ENCODE assay signal across 3 worm cellular contexts in the genomic region with DNA sequence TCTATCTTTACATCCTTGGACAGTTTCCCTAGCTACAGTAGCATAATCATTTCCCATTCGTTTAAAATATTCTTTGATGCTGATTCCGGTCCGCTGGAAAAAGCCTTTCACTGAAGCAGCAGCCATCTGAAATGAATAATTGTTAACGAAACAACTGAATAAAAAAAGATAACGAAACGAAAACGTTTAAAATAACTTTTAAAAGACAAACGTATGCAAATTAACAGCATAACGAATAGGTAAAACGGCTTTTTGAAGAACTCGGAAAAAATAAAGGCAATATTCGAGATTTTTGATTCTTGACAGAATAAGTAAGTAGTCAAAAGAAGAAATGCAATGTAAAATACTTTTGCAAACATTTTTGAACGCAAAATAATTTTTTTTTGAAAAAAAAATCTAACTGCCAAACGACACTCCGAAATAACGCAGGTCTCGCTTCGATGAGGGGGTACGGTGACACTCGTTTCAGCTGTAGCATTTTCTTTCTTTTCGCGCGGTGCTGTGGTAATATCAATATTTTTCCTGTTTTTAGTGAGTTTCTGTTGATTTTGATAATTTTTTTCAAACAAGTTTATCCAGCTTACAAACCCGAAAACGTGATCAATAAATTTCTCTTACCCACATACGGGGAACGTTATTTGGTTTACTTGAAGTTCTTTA.
TF ChIP-seq lines count a peak whose summit lies in the region.

A gene (minus strand): TSS at position 126 of the 660 bp plus-strand sequence.
A gene (plus strand): TSS at position 488 of the 660 bp plus-strand sequence.

TF ChIP-seq in whole organism, L1 larva, 84 proteins besides CTCF, POLR2A, EP300 and RAD21 (continued from another document and continues in another):
- no peak for TF ChIP-seq elt-2 (tag; optimal IDR thresholded peaks at IDR 0.05; lab: Kevin White, UChicago)
- no peak for TF ChIP-seq zag-1 (tag; optimal IDR thresholded peaks at IDR 0.05; lab: Kevin White, UChicago)
- no peak for TF ChIP-seq fkh-4 (tag; optimal IDR thresholded peaks at IDR 0.05; lab: Kevin White, UChicago; ENCODE audit: borderline replicate concordance)
- TF ChIP-seq hlh-4 (tag; optimal IDR thresholded peaks at IDR 0.05; lab: Kevin White, UChicago), result no peak
- peak; percentile 71 for TF ChIP-seq fos-1 (tag; optimal IDR thresholded peaks at IDR 0.05; lab: Kevin White, UChicago)
- no peak for TF ChIP-seq C04F5.9 (tag; optimal IDR thresholded peaks at IDR 0.05; lab: Kevin White, UChicago)
- TF ChIP-seq lin-13 (GFP tag; optimal IDR thresholded peaks at IDR 0.05; lab: Kevin White, UChicago), result peak; percentile 56
- TF ChIP-seq Y116A8C.19 (tag; optimal IDR thresholded peaks at IDR 0.05; lab: Kevin White, UChicago; ENCODE audit: borderline replicate concordance), result no peak
- no peak for TF ChIP-seq lir-3 (tag; optimal IDR thresholded peaks at IDR 0.05; lab: Kevin White, UChicago; ENCODE audit: poor library complexity)
- TF ChIP-seq lin-39 (tag; optimal IDR thresholded peaks at IDR 0.05; lab: Kevin White, UChicago), result peak; percentile 59
- peak; percentile 34 for TF ChIP-seq pax-3 (tag; optimal IDR thresholded peaks at IDR 0.05; lab: Kevin White, UChicago)
- TF ChIP-seq nhr-76 (tag; optimal IDR thresholded peaks at IDR 0.05; lab: Kevin White, UChicago), result no peak
- TF ChIP-seq ceh-82 (tag; optimal IDR thresholded peaks at IDR 0.05; lab: Kevin White, UChicago), result peak; percentile 55 to 86 (median 59)
- TF ChIP-seq blmp-1 (tag; optimal IDR thresholded peaks at IDR 0.05; lab: Kevin White, UChicago), result peak; percentile 78
- TF ChIP-seq mab-9 (GFP tag; IDR thresholded peaks at IDR 0.05; lab: Robert Waterston, UW), result no peak
- peak; percentile 77 for TF ChIP-seq nhr-47 (tag; optimal IDR thresholded peaks at IDR 0.05; lab: Kevin White, UChicago)
- TF ChIP-seq hlh-17 (GFP tag; optimal IDR thresholded peaks at IDR 0.05; lab: Kevin White, UChicago; ENCODE audit: borderline replicate concordance), result no peak
- no peak for TF ChIP-seq ama-1 (optimal IDR thresholded peaks at IDR 0.05; lab: Kevin White, UChicago)
- no peak for TF ChIP-seq pag-3 (tag; optimal IDR thresholded peaks at IDR 0.05; lab: Kevin White, UChicago; ENCODE audit: borderline replicate concordance, insufficient read depth)
- no peak for TF ChIP-seq C34B4.2 (tag; optimal IDR thresholded peaks at IDR 0.05; lab: Kevin White, UChicago)
- TF ChIP-seq tlp-1 (tag; optimal IDR thresholded peaks at IDR 0.05; lab: Kevin White, UChicago), result no peak
- TF ChIP-seq egl-27 (tag; optimal IDR thresholded peaks at IDR 0.05; lab: Kevin White, UChicago), result no peak
- no peak for TF ChIP-seq mef-2 (tag; optimal IDR thresholded peaks at IDR 0.05; lab: Kevin White, UChicago)
- peak; percentile 71 for TF ChIP-seq nhr-90 (tag; optimal IDR thresholded peaks at IDR 0.05; lab: Kevin White, UChicago; ENCODE audit: poor library complexity)
- TF ChIP-seq nhr-20 (tag; optimal IDR thresholded peaks at IDR 0.05; lab: Kevin White, UChicago), result peak; percentile 76
- peak; percentile 84 to 88 for TF ChIP-seq efl-1 (optimal IDR thresholded peaks at IDR 0.05; lab: Kevin White, UChicago)
- peak; percentile 85 to 98 for TF ChIP-seq efl-1 (GFP tag; optimal IDR thresholded peaks at IDR 0.05 in 1 of 2; lab: Kevin White, UChicago)
- TF ChIP-seq snpc-4 (tag; optimal IDR thresholded peaks at IDR 0.05; lab: Kevin White, UChicago), result peak; percentile 74
- TF ChIP-seq unc-86 (tag; optimal IDR thresholded peaks at IDR 0.05; lab: Kevin White, UChicago), result peak; percentile 50
- peak; percentile 99 for TF ChIP-seq lsy-2 (tag; optimal IDR thresholded peaks at IDR 0.05; lab: Kevin White, UChicago)
- TF ChIP-seq ces-1 (GFP tag; optimal IDR thresholded peaks at IDR 0.05; lab: Kevin White, UChicago), result no peak
- peak in 1 of 2 experiments; percentile 25 for TF ChIP-seq mdl-1 (tag; optimal IDR thresholded peaks at IDR 0.05; lab: Kevin White, UChicago)
- no peak for TF ChIP-seq nhr-84 (tag; optimal IDR thresholded peaks at IDR 0.05; lab: Kevin White, UChicago)
- TF ChIP-seq pqm-1 (tag; optimal IDR thresholded peaks at IDR 0.05; lab: Kevin White, UChicago), result no peak
- TF ChIP-seq rnt-1 (tag; optimal IDR thresholded peaks at IDR 0.05; lab: Kevin White, UChicago), result peak; percentile 68
- peak; percentile 92 for TF ChIP-seq mep-1 (tag; optimal IDR thresholded peaks at IDR 0.05; lab: Kevin White, UChicago)
- TF ChIP-seq unc-62 (GFP tag; optimal IDR thresholded peaks at IDR 0.05; lab: Kevin White, UChicago), result no peak
- no peak for TF ChIP-seq nhr-28 (tag; optimal IDR thresholded peaks at IDR 0.05; lab: Kevin White, UChicago)
- peak; percentile 57 for TF ChIP-seq nhr-77 (tag; optimal IDR thresholded peaks at IDR 0.05; lab: Kevin White, UChicago)
- no peak for TF ChIP-seq alr-1 (tag; optimal IDR thresholded peaks at IDR 0.05; lab: Kevin White, UChicago; ENCODE audit: borderline replicate concordance)

TF ChIP-seq in whole organism, L3 larva, 47 proteins besides CTCF, POLR2A, EP300 and RAD21 (continued from another document):
- TF ChIP-seq ztf-4 (tag; optimal IDR thresholded peaks at IDR 0.05; lab: Kevin White, UChicago), result no peak
- no peak for TF ChIP-seq nhr-11 (tag; optimal IDR thresholded peaks at IDR 0.05; lab: Kevin White, UChicago)
- no peak for TF ChIP-seq skn-1 (tag; optimal IDR thresholded peaks at IDR 0.05; lab: Kevin White, UChicago)
- no peak for TF ChIP-seq ztf-11 (tag; optimal IDR thresholded peaks at IDR 0.05; lab: Kevin White, UChicago)
- TF ChIP-seq unc-62 (GFP tag; optimal IDR thresholded peaks at IDR 0.05; lab: Kevin White, UChicago), result no peak
- TF ChIP-seq aly-2 (tag; optimal IDR thresholded peaks at IDR 0.05; lab: Kevin White, UChicago), result no peak
- TF ChIP-seq lin-39 (tag; optimal IDR thresholded peaks at IDR 0.05; lab: Kevin White, UChicago), result peak; percentile 79
- TF ChIP-seq hmg-11 (tag; optimal IDR thresholded peaks at IDR 0.05; lab: Kevin White, UChicago), result peak; percentile 85
- no peak for TF ChIP-seq daf-12 (tag; optimal IDR thresholded peaks at IDR 0.05; lab: Kevin White, UChicago)
- TF ChIP-seq ceh-28 (tag; optimal IDR thresholded peaks at IDR 0.05; lab: Kevin White, UChicago), result peak; percentile 41
- TF ChIP-seq fos-1 (tag; optimal IDR thresholded peaks at IDR 0.05; lab: Kevin White, UChicago), result no peak
- peak in 1 of 2 experiments; percentile 4 for TF ChIP-seq eor-1 (tag; optimal IDR thresholded peaks at IDR 0.05; lab: Kevin White, UChicago)
- TF ChIP-seq elt-3 (tag; optimal IDR thresholded peaks at IDR 0.05; lab: Kevin White, UChicago), result no peak
- no peak for TF ChIP-seq nhr-67 (tag; optimal IDR thresholded peaks at IDR 0.05; lab: Kevin White, UChicago)
- TF ChIP-seq fkh-10 (GFP tag; optimal IDR thresholded peaks at IDR 0.05; lab: Kevin White, UChicago), result no peak
- no peak for TF ChIP-seq mml-1 (tag; optimal IDR thresholded peaks at IDR 0.05; lab: Kevin White, UChicago)
- TF ChIP-seq egl-27 (tag; optimal IDR thresholded peaks at IDR 0.05; lab: Kevin White, UChicago), result no peak
- peak; percentile 81 for TF ChIP-seq snpc-4 (tag; optimal IDR thresholded peaks at IDR 0.05; lab: Kevin White, UChicago)
- TF ChIP-seq nhr-25 (tag; optimal IDR thresholded peaks at IDR 0.05; lab: Kevin White, UChicago), result peak; percentile 80
- TF ChIP-seq unc-39 (tag; optimal IDR thresholded peaks at IDR 0.05; lab: Kevin White, UChicago), result no peak
- TF ChIP-seq lsy-12 (tag; optimal IDR thresholded peaks at IDR 0.05; lab: Kevin White, UChicago), result no peak
- no peak for TF ChIP-seq sea-2 (GFP tag; optimal IDR thresholded peaks at IDR 0.05; lab: Kevin White, UChicago)
- TF ChIP-seq ZK546.5 (tag; optimal IDR thresholded peaks at IDR 0.05; lab: Kevin White, UChicago), result no peak
- no peak for TF ChIP-seq ceh-82 (tag; optimal IDR thresholded peaks at IDR 0.05; lab: Kevin White, UChicago)
- peak; percentile 86 for TF ChIP-seq lin-15B (tag; optimal IDR thresholded peaks at IDR 0.05; lab: Kevin White, UChicago)
- TF ChIP-seq nfya-1 (tag; optimal IDR thresholded peaks at IDR 0.05; lab: Kevin White, UChicago; ENCODE audit: insufficient read depth), result peak; percentile 94
- TF ChIP-seq ceh-16 (tag; optimal IDR thresholded peaks at IDR 0.05; lab: Kevin White, UChicago), result no peak
- no peak for TF ChIP-seq nhr-28 (tag; optimal IDR thresholded peaks at IDR 0.05; lab: Kevin White, UChicago)
- TF ChIP-seq nhr-77 (tag; optimal IDR thresholded peaks at IDR 0.05; lab: Kevin White, UChicago), result no peak
- no peak for TF ChIP-seq tbx-2 (tag; optimal IDR thresholded peaks at IDR 0.05; lab: Kevin White, UChicago)

TF ChIP-seq in whole organism, young adult, 124 proteins besides CTCF, POLR2A, EP300 and RAD21 (continued from another document):
- TF ChIP-seq ztf-18 (tag; optimal IDR thresholded peaks at IDR 0.05; lab: Kevin White, UChicago), result peak; percentile 83
- TF ChIP-seq F33H1.4 (GFP tag; IDR thresholded peaks at IDR 0.05; lab: Robert Waterston, UW), result peak; percentile 94
- TF ChIP-seq F49E8.2 (tag; optimal IDR thresholded peaks at IDR 0.05; lab: Kevin White, UChicago; ENCODE audit: insufficient read depth), result peak; percentile 64
- TF ChIP-seq lin-40 (tag; optimal IDR thresholded peaks at IDR 0.05; lab: Kevin White, UChicago), result peak; percentile 54
- peak; percentile 83 for TF ChIP-seq snpc-1.3 (tag; optimal IDR thresholded peaks at IDR 0.05; lab: Kevin White, UChicago; ENCODE audit: insufficient read depth)
- TF ChIP-seq Y53G8AR.9 (GFP tag; conservative IDR thresholded peaks at IDR 0.05; lab: Robert Waterston, UW), result peak; percentile 46; the same call in 1 of the 2 replicates
- TF ChIP-seq madf-3 (GFP tag; IDR thresholded peaks at IDR 0.05; lab: Robert Waterston, UW), result 0 out of 2 replicates have a peak, but pooled peaks have one; percentile 60
- peak; percentile 10 to 81 (median 15) for TF ChIP-seq lin-35 (GFP tag; optimal IDR thresholded peaks at IDR 0.05; lab: Kevin White, UChicago)
- TF ChIP-seq ceh-91 (GFP tag; IDR thresholded peaks at IDR 0.05; lab: Robert Waterston, UW), result peak; percentile 81
- no peak for TF ChIP-seq lin-26 (GFP tag; IDR thresholded peaks at IDR 0.05; lab: Robert Waterston, UW)
- TF ChIP-seq lsl-1 (GFP tag; optimal IDR thresholded peaks at IDR 0.05; lab: Kevin White, UChicago), result peak; percentile 95
- no peak for TF ChIP-seq unc-62 (GFP tag; optimal IDR thresholded peaks at IDR 0.05; lab: Kevin White, UChicago)
- TF ChIP-seq lsy-27 (tag; optimal IDR thresholded peaks at IDR 0.05; lab: Kevin White, UChicago; ENCODE audit: borderline replicate concordance, insufficient read depth), result peak; percentile 32
